Worm (Caenorhabditis elegans) whole organism, L1 larva: ENCODE data around the gene rme-4.

Source experiments
- C34B4.2 ChIP-seq: sonication (generic microtip); optimal IDR thresholded peaks from 2 replicates; lab custom pipeline; 2017; ENCODE audit warnings: mild to moderate bottlenecking, missing genetic modification characterization, missing compliant biosample characterization
- Y116A8C.19 ChIP-seq: sonication (generic microtip); optimal IDR thresholded peaks from 2 replicates; lab custom pipeline; 2016; ENCODE audit warnings: missing compliant biosample characterization, missing genetic modification characterization, borderline replicate concordance
- aha-1 ChIP-seq: fragments of 150-350 bp; optimal IDR thresholded peaks from 2 replicates; lab custom pipeline; 2014; ENCODE audit warnings: missing biosample characterization, missing genetic modification characterization
- alr-1 ChIP-seq: fragments of 200-800 bp; sonication (Bioruptor generic); optimal IDR thresholded peaks from 2 replicates; lab custom pipeline; 2018; ENCODE audit warnings: borderline replicate concordance, mild to moderate bottlenecking, missing genetic modification characterization, missing compliant biosample characterization
- aly-2 ChIP-seq: fragments of 150-350 bp; optimal IDR thresholded peaks from 2 replicates; lab custom pipeline; 2014; ENCODE audit warnings: missing biosample characterization, missing genetic modification characterization
- ama-1 ChIP-seq: fragments of 150-350 bp; optimal IDR thresholded peaks from 2 replicates; lab custom pipeline; 2014
- blmp-1 ChIP-seq: fragments of 150-350 bp; optimal IDR thresholded peaks from 2 replicates; lab custom pipeline; 2014; ENCODE audit warnings: missing biosample characterization, missing genetic modification characterization
- ceh-63 ChIP-seq: fragments of 200-800 bp; sonication (Bioruptor generic); optimal IDR thresholded peaks from 2 replicates; lab custom pipeline; 2018; ENCODE audit warnings: mild to moderate bottlenecking, missing genetic modification characterization, missing compliant biosample characterization
- efl-1 ChIP-seq, 4 experiments: fragments of 150-350 bp; optimal IDR thresholded peaks in 3 of 4; peaks in 1 of 4; 1 replicate in 1 of 4; 2 replicates in 3 of 4; lab custom pipeline; 2014; ENCODE audit warnings: missing biosample characterization in 2 of 4, missing genetic modification characterization in 2 of 4, missing genetic modification reagents in 2 of 4
- efl-3 ChIP-seq: fragments of 200-800 bp; sonication (Bioruptor generic); optimal IDR thresholded peaks from 2 replicates; lab custom pipeline; 2018; ENCODE audit warnings: mild to moderate bottlenecking, missing genetic modification characterization, missing compliant biosample characterization
- egl-13 ChIP-seq: sonication (generic microtip); optimal IDR thresholded peaks from 2 replicates; lab custom pipeline; 2016; ENCODE audit warnings: missing genotype, missing genetic modification reagents, missing genetic modification characterization, missing compliant biosample characterization
- elt-2 ChIP-seq: sonication (generic microtip); optimal IDR thresholded peaks from 2 replicates; lab custom pipeline; 2016; ENCODE audit warnings: missing genetic modification characterization, mild to moderate bottlenecking, inconsistent platforms, missing compliant biosample characterization, missing genetic modification reagents
- ets-5 ChIP-seq: fragments of 200-800 bp; sonication (Bioruptor generic); IDR thresholded peaks from 2 replicates; pipeline ENCODE4 v1.3.6; 2022; ENCODE audit warnings: missing genetic modification characterization, missing compliant biosample characterization
- hlh-4 ChIP-seq: sonication (generic microtip); optimal IDR thresholded peaks from 2 replicates; lab custom pipeline; 2016; ENCODE audit warnings: mild to moderate bottlenecking, missing genetic modification characterization, missing compliant biosample characterization
- hpl-2 ChIP-seq: fragments of 150-350 bp; optimal IDR thresholded peaks from 2 replicates; lab custom pipeline; 2014; ENCODE audit warnings: missing biosample characterization, missing genetic modification reagents, missing genetic modification characterization
- isw-1 ChIP-seq: fragments of 200-800 bp; sonication (Bioruptor generic); IDR thresholded peaks from 2 replicates; pipeline ENCODE4 v1.3.6; 2022; ENCODE audit warnings: missing genetic modification characterization, missing compliant biosample characterization
- lin-14 ChIP-seq: fragments of 200-800 bp; sonication (Bioruptor generic); optimal IDR thresholded peaks from 2 replicates; lab custom pipeline; 2018; ENCODE audit warnings: mild to moderate bottlenecking, missing genetic modification characterization, moderate library complexity, missing compliant biosample characterization
- lin-35 ChIP-seq, 2 experiments: fragments of 150-350 bp; optimal IDR thresholded peaks; 2 replicates each; lab custom pipeline; 2014; ENCODE audit warnings: missing biosample characterization in 2 of 2, missing genetic modification characterization in 2 of 2, missing genetic modification reagents in 2 of 2
- lin-39 ChIP-seq: fragments of 150-350 bp; optimal IDR thresholded peaks from 2 replicates; lab custom pipeline; 2014; ENCODE audit warnings: missing biosample characterization, missing genetic modification reagents, missing genetic modification characterization
- lir-3 ChIP-seq: sonication (generic microtip); optimal IDR thresholded peaks from 2 replicates; lab custom pipeline; 2016; ENCODE audit warnings: mild to moderate bottlenecking, missing genetic modification characterization, moderate library complexity, missing compliant biosample characterization; ENCODE audit not compliant: poor library complexity
- lsy-2 ChIP-seq, 2 experiments: fragments of 150-350 bp; optimal IDR thresholded peaks; 2 replicates each; lab custom pipeline; 2014; ENCODE audit warnings: missing biosample characterization in 2 of 2, missing genetic modification characterization in 2 of 2
- nhr-12 ChIP-seq: sonication (generic microtip); optimal IDR thresholded peaks from 2 replicates; lab custom pipeline; 2017; ENCODE audit warnings: missing biosample characterization, missing genetic modification characterization
- nhr-19 ChIP-seq: fragments of 200-800 bp; sonication (Bioruptor generic); conservative IDR thresholded peaks from 2 replicates; pipeline ENCODE4 v1.3.6; 2022; ENCODE audit warnings: missing genetic modification characterization, missing compliant biosample characterization
- nhr-237 ChIP-seq: fragments of 150-350 bp; optimal IDR thresholded peaks from 2 replicates; lab custom pipeline; 2014; ENCODE audit warnings: missing biosample characterization, missing genetic modification characterization
- nhr-47 ChIP-seq: sonication (generic microtip); optimal IDR thresholded peaks from 2 replicates; lab custom pipeline; 2016; ENCODE audit warnings: mild to moderate bottlenecking, missing genetic modification characterization, moderate library complexity, missing compliant biosample characterization
- nhr-71 ChIP-seq: sonication (generic microtip); optimal IDR thresholded peaks from 2 replicates; lab custom pipeline; 2016; ENCODE audit warnings: mild to moderate bottlenecking, missing genetic modification characterization, moderate library complexity, missing compliant biosample characterization
- nhr-76 ChIP-seq: sonication (generic microtip); optimal IDR thresholded peaks from 2 replicates; lab custom pipeline; 2017; ENCODE audit warnings: missing biosample characterization, missing genetic modification characterization
- nhr-85 ChIP-seq: sonication (generic microtip); peaks from one replicate; lab custom pipeline; 2016; ENCODE audit warnings: missing genetic modification characterization, inconsistent platforms, missing compliant biosample characterization
- nhr-90 ChIP-seq: sonication (generic microtip); optimal IDR thresholded peaks from 2 replicates; lab custom pipeline; 2016; ENCODE audit warnings: mild to moderate bottlenecking, missing genetic modification characterization, missing compliant biosample characterization; ENCODE audit not compliant: poor library complexity
- rnt-1 ChIP-seq: sonication (generic microtip); optimal IDR thresholded peaks from 2 replicates; lab custom pipeline; 2016; ENCODE audit warnings: mild to moderate bottlenecking, missing genetic modification characterization, moderate library complexity, missing compliant biosample characterization
- snu-23 ChIP-seq: sonication (generic microtip); optimal IDR thresholded peaks from 2 replicates; lab custom pipeline; 2016; ENCODE audit warnings: missing genetic modification characterization, missing compliant biosample characterization
- sup-37 ChIP-seq: fragments of 200-800 bp; sonication (Bioruptor generic); optimal IDR thresholded peaks from 2 replicates; lab custom pipeline; 2018; ENCODE audit warnings: mild to moderate bottlenecking, missing genetic modification characterization, missing compliant biosample characterization
- swsn-7 ChIP-seq: sonication (generic microtip); optimal IDR thresholded peaks from 2 replicates; lab custom pipeline; 2016; ENCODE audit warnings: missing genetic modification characterization, missing compliant biosample characterization
- unc-30 ChIP-seq: sonication (generic microtip); optimal IDR thresholded peaks from 2 replicates; lab custom pipeline; 2017; ENCODE audit warnings: missing biosample characterization, missing genetic modification characterization
- unc-62 ChIP-seq: fragments of 150-350 bp; optimal IDR thresholded peaks from 2 replicates; lab custom pipeline; 2014; ENCODE audit warnings: missing biosample characterization, missing genetic modification reagents, missing genetic modification characterization
- unc-98 ChIP-seq: fragments of 200-800 bp; sonication (Bioruptor generic); IDR thresholded peaks from 2 replicates; pipeline ENCODE4 v1.3.6; 2022; ENCODE audit warnings: missing genetic modification characterization, missing compliant biosample characterization
- vab-15 ChIP-seq: sonication (generic microtip); optimal IDR thresholded peaks from 2 replicates; lab custom pipeline; 2017; ENCODE audit warnings: missing genotype, mild to moderate bottlenecking, missing genetic modification characterization, missing compliant biosample characterization
- xbp-1 ChIP-seq: sonication (generic microtip); optimal IDR thresholded peaks from 2 replicates; lab custom pipeline; 2016; ENCODE audit warnings: missing genetic modification characterization, missing compliant biosample characterization
- zip-4 ChIP-seq: fragments of 200-800 bp; sonication (Bioruptor generic); optimal IDR thresholded peaks from 2 replicates; lab custom pipeline; 2018; ENCODE audit warnings: mild to moderate bottlenecking, missing genetic modification characterization, moderate library complexity, missing compliant biosample characterization

The rme-4 gene

ce11 chrX:10419743-10420142 is 40.1 kb upstream of the rme-4 start, which contains the start of gene cdk-11.2 (continued):
- TF ChIP-seq ama-1 (lab: Kevin White, UChicago) (no peak), sup-37 (no peak), nhr-47 (peak; percentile 60), nhr-19 (GFP tag; lab: Robert Waterston, UW) (peak; percentile 55), nhr-237 (tag; lab: Kevin White, UChicago) (no peak), unc-98 (GFP tag; lab: Robert Waterston, UW) (no peak), Y116A8C.19 (tag; lab: Kevin White, UChicago) (no peak), vab-15 (tag; lab: Kevin White, UChicago) (no peak), elt-2 (no peak), nhr-90 (tag; lab: Kevin White, UChicago) (peak; percentile 43)

ce11 chrX:10412425-10412824 is 32.8 kb upstream of the rme-4 start, which contains the start of gene acr-8:
acr-8 (plus strand) TSS chrX:10412725.
- TF ChIP-seq swsn-7 (tag; lab: Kevin White, UChicago) (no peak), hlh-4 (tag; lab: Kevin White, UChicago) (no peak), nhr-85 (tag; lab: Kevin White, UChicago) (peak; percentile 13)

ce11 chrX:10410539-10410938 is 30.9 kb upstream of the rme-4 start:
- TF ChIP-seq nhr-19 (GFP tag; lab: Robert Waterston, UW), result peak; percentile 7; the same call in 1 of the 2 replicates
- no peak for TF ChIP-seq unc-98 (GFP tag; lab: Robert Waterston, UW)
- TF ChIP-seq nhr-76, result no peak
- TF ChIP-seq rnt-1 (tag; lab: Kevin White, UChicago), result peak; percentile 64
- TF ChIP-seq lin-14 (GFP tag; lab: Kevin White, UChicago), result peak; percentile 74
- peak; percentile 37 for TF ChIP-seq lin-39 (tag; lab: Kevin White, UChicago)
- no peak for TF ChIP-seq ets-5 (GFP tag; lab: Robert Waterston, UW)
- TF ChIP-seq nhr-71, result peak; percentile 56
- TF ChIP-seq sup-37, result no peak

- TF ChIP-seq efl-1 (optimal IDR thresholded peaks at IDR 0.05; lab: Kevin White, UChicago) (no peak), efl-1 (GFP tag; optimal IDR thresholded peaks at IDR 0.05 in 1 of 2; lab: Kevin White, UChicago) (peak in 1 of 2 experiments; percentile 51), lin-35 (GFP tag; optimal IDR thresholded peaks at IDR 0.05; lab: Kevin White, UChicago) (no peak)
Measured at ce11 chrX:10406850-10407249, 27.2 kb upstream of the rme-4 start, which contains the start of gene ZC504.1. ZC504.1 (plus strand) TSS chrX:10407150.

- TF ChIP-seq zip-4 (GFP tag; lab: Kevin White, UChicago) (no peak), nhr-76 (no peak), efl-3 (no peak)
Measured at ce11 chrX:10406203-10406602, 26.6 kb upstream of the rme-4 start, which contains the start of gene gur-3. gur-3 (minus strand) TSS chrX:10406303.

ce11 chrX:10404051-10404450 is 24.4 kb upstream of the rme-4 start:
- no peak for TF ChIP-seq lsy-2 (tag; optimal IDR thresholded peaks at IDR 0.05; lab: Kevin White, UChicago)
- TF ChIP-seq unc-62 (GFP tag; lab: Kevin White, UChicago), result no peak
- no peak for TF ChIP-seq xbp-1 (tag; lab: Kevin White, UChicago)
- TF ChIP-seq zip-4 (GFP tag; lab: Kevin White, UChicago), result no peak
- no peak for TF ChIP-seq alr-1
- no peak for TF ChIP-seq blmp-1 (tag; lab: Kevin White, UChicago)
- TF ChIP-seq hpl-2 (GFP tag; lab: Kevin White, UChicago), result no peak
- TF ChIP-seq snu-23, result no peak
- no peak for TF ChIP-seq lir-3 (tag; lab: Kevin White, UChicago)
- TF ChIP-seq aly-2 (tag; lab: Kevin White, UChicago), result no peak
- TF ChIP-seq aha-1, result no peak
- TF ChIP-seq unc-30, result no peak
- no peak for TF ChIP-seq sup-37
- no peak for TF ChIP-seq isw-1
- no peak for TF ChIP-seq C34B4.2
- TF ChIP-seq egl-13 (tag; lab: Kevin White, UChicago), result no peak
- no peak for TF ChIP-seq nhr-12
- no peak for TF ChIP-seq ceh-63
- TF ChIP-seq, all 84 proteins: peak for 0
